Worm (Caenorhabditis elegans): ENCODE results near the gene asp-13.

ce11 chrV:8677193-8677592 lies 34.2 kb upstream of the asp-13 start, which contains the start of gene ZC190.6:
- TF ChIP-seq ccch-3 (GFP tag; optimal IDR thresholded peaks at IDR 0.05) = no peak
- TF ChIP-seq ztf-3 (GFP tag; optimal IDR thresholded peaks at IDR 0.05) = no peak
- no peak for TF ChIP-seq ama-1 (optimal IDR thresholded peaks at IDR 0.05)
- TF ChIP-seq ama-1 (GFP tag; optimal IDR thresholded peaks at IDR 0.05) = no peak
- TF ChIP-seq efl-1 (GFP tag; optimal IDR thresholded peaks at IDR 0.05) = no peak

Data from whole organism, young adult.